Fruit fly (Drosophila melanogaster) whole organism, embryonic: Measurements from ENCODE around the gene MtnD.

Source experiments
- Adf1 ChIP-seq: fragments of 200-800 bp; sonication (Bioruptor generic); IDR thresholded peaks from 2 replicates; pipeline ENCODE4 v1.3.6; 2022; ENCODE audit warnings: missing biosample characterization, missing genetic modification characterization
- CG10274 ChIP-seq: fragments of 200-800 bp; sonication (Bioruptor generic); optimal IDR thresholded peaks from 3 replicates; lab custom pipeline; 2017; ENCODE audit warnings: missing biosample characterization, mild to moderate bottlenecking, missing genetic modification characterization
- CG10543 ChIP-seq: fragments of 200-800 bp; sonication (Bioruptor generic); optimal IDR thresholded peaks from 3 replicates; lab custom pipeline; 2017; ENCODE audit warnings: missing biosample characterization, mild to moderate bottlenecking, missing genetic modification characterization, moderate library complexity
- CG12155 ChIP-seq: fragments of 200-800 bp; sonication (Bioruptor generic); optimal IDR thresholded peaks from 3 replicates; lab custom pipeline; 2016; ENCODE audit warnings: missing biosample characterization, missing genetic modification characterization
- CG14050 ChIP-seq: fragments of 200-800 bp; sonication (Bioruptor generic); IDR thresholded peaks from 3 replicates; pipeline ENCODE4 v1.3.6; 2022; ENCODE audit warnings: missing biosample characterization, missing genetic modification characterization
- CG1603 ChIP-seq: fragments of 200-800 bp; sonication (Bioruptor generic); optimal IDR thresholded peaks from 2 replicates; lab custom pipeline; 2019; ENCODE audit warnings: missing biosample characterization, mild to moderate bottlenecking, missing genetic modification characterization, moderate library complexity
- CG17328 ChIP-seq: fragments of 200-800 bp; sonication (Bioruptor generic); IDR thresholded peaks from 2 replicates; pipeline ENCODE4 v1.3.6; 2022; ENCODE audit warnings: missing biosample characterization, missing genetic modification characterization
- CG17385 ChIP-seq: fragments of 200-800 bp; sonication (Bioruptor generic); optimal IDR thresholded peaks from 3 replicates; lab custom pipeline; 2018; ENCODE audit warnings: missing biosample characterization, mild to moderate bottlenecking, missing genetic modification characterization
- CG30431 ChIP-seq: fragments of 200-800 bp; sonication (Bioruptor generic); optimal IDR thresholded peaks from 2 replicates; lab custom pipeline; 2017; ENCODE audit warnings: missing biosample characterization, missing genetic modification characterization
- CG31365 ChIP-seq: fragments of 200-800 bp; sonication (Bioruptor generic); optimal IDR thresholded peaks from 2 replicates; lab custom pipeline; 2018; ENCODE audit warnings: missing biosample characterization, mild to moderate bottlenecking, missing genetic modification characterization
- CG31441 ChIP-seq: fragments of 200-800 bp; sonication (Bioruptor generic); IDR thresholded peaks from 2 replicates; pipeline ENCODE4 v1.3.6; 2022; ENCODE audit warnings: missing biosample characterization, missing genetic modification characterization
- CG3163 ChIP-seq: fragments of 200-800 bp; sonication (Bioruptor generic); optimal IDR thresholded peaks from 3 replicates; lab custom pipeline; 2016; ENCODE audit warnings: missing biosample characterization, missing genetic modification characterization
- CG3281 ChIP-seq: fragments of 200-800 bp; sonication (Bioruptor generic); optimal IDR thresholded peaks from 3 replicates; lab custom pipeline; 2017; ENCODE audit warnings: missing biosample characterization, mild to moderate bottlenecking, missing genetic modification characterization
- CG34224 ChIP-seq: fragments of 200-800 bp; sonication (Bioruptor generic); IDR thresholded peaks from 3 replicates; pipeline ENCODE4 v1.3.6; 2022; ENCODE audit warnings: missing biosample characterization, missing genetic modification characterization; ENCODE audit not compliant: partially characterized antibody
- CG34376 ChIP-seq: fragments of 200-800 bp; sonication (Bioruptor generic); optimal IDR thresholded peaks from 2 replicates; lab custom pipeline; 2018; ENCODE audit warnings: missing biosample characterization, mild to moderate bottlenecking, missing genetic modification characterization
- CG3726 ChIP-seq: fragments of 200-800 bp; sonication (Bioruptor generic); IDR thresholded peaks from 3 replicates; pipeline ENCODE4, ENCODE4 v1.3.6; 2022; ENCODE audit warnings: missing biosample characterization, missing genetic modification characterization
- CG6689 ChIP-seq: fragments of 200-800 bp; sonication (Bioruptor generic); IDR thresholded peaks from 2 replicates; pipeline ENCODE4 v1.3.6; 2022; ENCODE audit warnings: missing biosample characterization, missing genetic modification characterization
- CG7963 ChIP-seq: fragments of 200-800 bp; sonication (Bioruptor generic); IDR thresholded peaks from 3 replicates; pipeline ENCODE4 v1.3.6; 2022; ENCODE audit warnings: missing biosample characterization, missing genetic modification characterization; ENCODE audit not compliant: partially characterized antibody
- Dek ChIP-seq: fragments of 200-800 bp; sonication (Bioruptor generic); optimal IDR thresholded peaks from 3 replicates; lab custom pipeline; 2019; ENCODE audit warnings: missing biosample characterization, mild to moderate bottlenecking, missing genetic modification characterization, moderate library complexity
- Drgx ChIP-seq: fragments of 200-800 bp; sonication (Bioruptor generic); IDR thresholded peaks from 2 replicates; pipeline ENCODE4 v1.3.6; 2022; ENCODE audit warnings: missing biosample characterization, missing genetic modification characterization
- ERR ChIP-seq: fragments of 200-800 bp; sonication (Bioruptor generic); optimal IDR thresholded peaks from 2 replicates; lab custom pipeline; 2016; ENCODE audit warnings: missing biosample characterization, missing genetic modification characterization
- Fer1 ChIP-seq: fragments of 200-800 bp; sonication (Bioruptor generic); optimal IDR thresholded peaks from 2 replicates; lab custom pipeline; 2017; ENCODE audit warnings: missing biosample characterization, mild to moderate bottlenecking, missing genetic modification characterization
- Fer2 ChIP-seq: fragments of 200-800 bp; sonication (Bioruptor generic); optimal IDR thresholded peaks from 2 replicates; lab custom pipeline; 2018; ENCODE audit warnings: missing biosample characterization, mild to moderate bottlenecking, missing genetic modification characterization, moderate library complexity
- Hmx ChIP-seq: fragments of 200-800 bp; sonication (Bioruptor generic); optimal IDR thresholded peaks from 2 replicates; lab custom pipeline; 2016; ENCODE audit warnings: missing biosample characterization, missing genetic modification characterization
- Hsf ChIP-seq: fragments of 200-800 bp; sonication (Bioruptor generic); optimal IDR thresholded peaks from 3 replicates; lab custom pipeline; 2016; ENCODE audit warnings: missing biosample characterization, missing genetic modification characterization
- Med ChIP-seq: fragments of 200-800 bp; sonication (Bioruptor generic); peaks from one replicate; lab custom pipeline; 2016; ENCODE audit warnings: missing biosample characterization, missing genetic modification characterization, mild to moderate bottlenecking, inconsistent platforms, moderate library complexity
- Optix ChIP-seq: fragments of 200-800 bp; sonication (Bioruptor generic); IDR thresholded peaks from 3 replicates; pipeline ENCODE4 v1.3.6; 2022; ENCODE audit warnings: missing biosample characterization, missing genetic modification characterization
- Pdp1 ChIP-seq, 2 experiments: fragments of 200-800 bp; sonication (Bioruptor generic); optimal IDR thresholded peaks; 3 replicates each; lab custom pipeline; 2016; ENCODE audit warnings: missing biosample characterization in 2 of 2, missing genetic modification characterization in 2 of 2, mild to moderate bottlenecking in 1 of 2, moderate library complexity in 1 of 2
- Ravus ChIP-seq: fragments of 200-800 bp; sonication (Bioruptor generic); IDR thresholded peaks from 2 replicates; pipeline ENCODE4 v1.3.6; 2022; ENCODE audit warnings: missing biosample characterization, missing genetic modification characterization
- Scr ChIP-seq: fragments of 200-800 bp; sonication (Bioruptor generic); IDR thresholded peaks from 2 replicates; pipeline ENCODE4 v1.3.6; 2022; ENCODE audit warnings: missing biosample characterization, missing genetic modification characterization; ENCODE audit not compliant: partially characterized antibody
- Spps ChIP-seq: fragments of 200-800 bp; sonication (Bioruptor generic); optimal IDR thresholded peaks from 2 replicates; lab custom pipeline; 2018; ENCODE audit warnings: missing biosample characterization, mild to moderate bottlenecking, missing genetic modification characterization
- Trl ChIP-seq, 3 experiments: fragments of >200 bp in 2 of 3; fragments of 200-800 bp in 1 of 3; sonication (Bioruptor generic) in 1 of 3; optimal IDR thresholded peaks; 2 replicates in 1 of 3; 3 replicates in 2 of 3; lab custom pipeline; 2016 to 2017; ENCODE audit warnings: missing biosample characterization in 1 of 3, missing genetic modification characterization in 1 of 3
- amos ChIP-seq: fragments of 200-800 bp; sonication (Bioruptor generic); IDR thresholded peaks from 2 replicates; pipeline ENCODE4 v1.3.6; 2022; ENCODE audit warnings: missing biosample characterization, missing genetic modification characterization; ENCODE audit not compliant: partially characterized antibody
- ara ChIP-seq: fragments of 200-800 bp; sonication (Bioruptor generic); IDR thresholded peaks from 2 replicates; pipeline ENCODE4 v1.3.6; 2022; ENCODE audit warnings: missing biosample characterization, missing genetic modification characterization
- az2 ChIP-seq: fragments of 200-800 bp; sonication (Bioruptor generic); optimal IDR thresholded peaks from 3 replicates; lab custom pipeline; 2016; ENCODE audit warnings: missing biosample characterization, missing genetic modification characterization
- chinmo ChIP-seq: fragments of 200-800 bp; sonication (Bioruptor generic); IDR thresholded peaks from 4 replicates; pipeline ENCODE4 v1.3.6; 2022; ENCODE audit warnings: missing biosample characterization, missing genetic modification characterization; ENCODE audit not compliant: partially characterized antibody
- dm ChIP-seq: fragments of 200-800 bp; sonication (Bioruptor generic); optimal IDR thresholded peaks from 3 replicates; lab custom pipeline; 2016; ENCODE audit warnings: missing biosample characterization, missing genetic modification characterization
- dmrt99B ChIP-seq: fragments of 200-800 bp; sonication (Bioruptor generic); optimal IDR thresholded peaks from 2 replicates; lab custom pipeline; 2018; ENCODE audit warnings: missing biosample characterization, mild to moderate bottlenecking, missing genetic modification characterization, moderate library complexity
- ems ChIP-seq: fragments of 200-800 bp; sonication (Bioruptor generic); optimal IDR thresholded peaks from 3 replicates; lab custom pipeline; 2016; ENCODE audit warnings: missing biosample characterization, missing genetic modification characterization
- ewg ChIP-seq: fragments of 200-800 bp; sonication (Bioruptor generic); optimal IDR thresholded peaks from 3 replicates; lab custom pipeline; 2017; ENCODE audit warnings: mild to moderate bottlenecking, missing biosample characterization, missing genetic modification reagents, missing genetic modification characterization
- exex ChIP-seq: fragments of 200-800 bp; sonication (Bioruptor generic); optimal IDR thresholded peaks from 4 replicates; lab custom pipeline; 2018; ENCODE audit warnings: missing biosample characterization, mild to moderate bottlenecking, missing genetic modification characterization, moderate library complexity
- lilli ChIP-seq: fragments of 200-800 bp; sonication (Bioruptor generic); optimal IDR thresholded peaks from 3 replicates; lab custom pipeline; 2016; ENCODE audit warnings: missing biosample characterization, missing genetic modification characterization
- lola ChIP-seq, 3 experiments: fragments of >200 bp in 2 of 3; fragments of 200-800 bp in 1 of 3; sonication (Bioruptor generic) in 1 of 3; optimal IDR thresholded peaks; 2 replicates each; lab custom pipeline; 2017 to 2019; ENCODE audit warnings: missing biosample characterization in 3 of 3, missing genetic modification characterization in 3 of 3, mild to moderate bottlenecking in 1 of 3, moderate library complexity in 1 of 3
- luna ChIP-seq: fragments of 200-800 bp; sonication (Bioruptor generic); optimal IDR thresholded peaks from 2 replicates; lab custom pipeline; 2016; ENCODE audit warnings: missing biosample characterization, missing genetic modification characterization
- sc ChIP-seq, 3 experiments: fragments of >200 bp in 2 of 3; fragments of 200-800 bp in 1 of 3; sonication (Bioruptor generic) in 1 of 3; optimal IDR thresholded peaks; 2 replicates in 2 of 3; 3 replicates in 1 of 3; lab custom pipeline; 2017; ENCODE audit warnings: mild to moderate bottlenecking in 1 of 3, missing biosample characterization in 1 of 3, missing genetic modification characterization in 1 of 3, missing genetic modification reagents in 1 of 3
- tio ChIP-seq: fragments of 200-800 bp; sonication (Bioruptor generic); optimal IDR thresholded peaks from 2 replicates; lab custom pipeline; 2017; ENCODE audit warnings: missing biosample characterization, missing genetic modification characterization, inconsistent platforms
- trh ChIP-seq: fragments of 200-800 bp; sonication (Bioruptor generic); optimal IDR thresholded peaks from 2 replicates; lab custom pipeline; 2016; ENCODE audit warnings: missing biosample characterization, missing genetic modification characterization
- vfl ChIP-seq: fragments of 200-800 bp; sonication (Bioruptor generic); optimal IDR thresholded peaks from 2 replicates; lab custom pipeline; 2016; ENCODE audit warnings: missing biosample characterization, missing genetic modification characterization
- zen ChIP-seq: fragments of 200-800 bp; sonication (Bioruptor generic); optimal IDR thresholded peaks from 3 replicates; lab custom pipeline; 2018; ENCODE audit warnings: missing biosample characterization, mild to moderate bottlenecking, missing genetic modification characterization, moderate library complexity

Gene MtnD

dm6 chr3R:20563830-20564421 is 29.2 kb downstream of the MtnD start, which contains the start of gene CG10877 (continued):
- TF ChIP-seq lola (GFP tag; optimal IDR thresholded peaks at IDR 0.05; lab: Kevin White, UChicago) (no peak), CG17328 (GFP tag; lab: Robert Waterston, UW) (no peak), Ravus (GFP tag; lab: Robert Waterston, UW) (no peak), chinmo (GFP tag; lab: Robert Waterston, UW) (0 out of 4 replicates have a peak, but pooled peaks have one; percentile 36), Dek (tag; lab: Kevin White, UChicago) (no peak), exex (tag; lab: Kevin White, UChicago) (peak; percentile 58), CG7963 (no peak), dmrt99B (tag; lab: Kevin White, UChicago) (no peak), CG14050 (GFP tag; lab: Robert Waterston, UW) (no peak), CG3281 (GFP tag; lab: Kevin White, UChicago) (no peak), dm (GFP tag; lab: Kevin White, UChicago) (no peak), CG1603 (tag; lab: Kevin White, UChicago) (no peak), CG10543 (peak; percentile 43), zen (no peak), ERR (GFP tag; lab: Kevin White, UChicago) (no peak), Spps (tag; lab: Kevin White, UChicago) (no peak), CG34376 (GFP tag; lab: Kevin White, UChicago) (peak; percentile 64), Trl (optimal IDR thresholded peaks at IDR 0.05; lab: Kevin White, UChicago) (peak; percentile 34 to 53), Trl (GFP tag; optimal IDR thresholded peaks at IDR 0.05; lab: Kevin White, UChicago) (no peak), CG3163 (GFP tag; lab: Kevin White, UChicago) (peak; percentile 92), ara (GFP tag; lab: Robert Waterston, UW) (no peak), CG12155 (GFP tag; lab: Kevin White, UChicago) (no peak), Fer2 (tag; lab: Kevin White, UChicago) (no peak), ems (GFP tag; lab: Kevin White, UChicago) (no peak), Optix (GFP tag; lab: Robert Waterston, UW) (no peak), Pdp1 (GFP tag; optimal IDR thresholded peaks at IDR 0.05; lab: Kevin White, UChicago) (no peak), Drgx (GFP tag; lab: Robert Waterston, UW) (no peak), CG31441 (no peak), Hmx (no peak), Med (GFP tag; lab: Kevin White, UChicago) (peak; percentile 72), CG31365 (tag; lab: Kevin White, UChicago) (no peak), CG30431 (no peak), trh (GFP tag; lab: Kevin White, UChicago) (no peak), CG3726 (GFP tag; lab: Robert Waterston, UW) (no peak), CG10274 (GFP tag; lab: Kevin White, UChicago) (no peak), CG17385 (no peak), tio (GFP tag; lab: Kevin White, UChicago) (no peak), sc (optimal IDR thresholded peaks at IDR 0.05; lab: Kevin White, UChicago) (no peak), sc (GFP tag; optimal IDR thresholded peaks at IDR 0.05; lab: Kevin White, UChicago) (no peak), Scr (GFP tag; lab: Robert Waterston, UW) (no peak), CG6689 (no peak), az2 (no peak), vfl (GFP tag; lab: Kevin White, UChicago) (no peak), lilli (GFP tag; lab: Kevin White, UChicago) (no peak), ewg (GFP tag; lab: Kevin White, UChicago) (no peak), luna (GFP tag; lab: Kevin White, UChicago) (no peak), CG34224 (GFP tag; lab: Robert Waterston, UW) (peak; percentile 28; the same call in 1 of the 3 replicates), Fer1 (no peak), Hsf (no peak), Adf1 (no peak), amos (no peak)
